Fruit fly (Drosophila melanogaster) S2 (cell line): ENCODE data around the gene CG7376.

Experiments
- CG8478 ChIP-seq: fragments of >200 bp; optimal IDR thresholded peaks from 2 replicates; lab custom pipeline; 2018
- CTCF ChIP-seq, 2 experiments: fragments of >200 bp; optimal IDR thresholded peaks; 2 replicates each; lab custom pipeline; 2018

The CG7376 gene

DNA sequence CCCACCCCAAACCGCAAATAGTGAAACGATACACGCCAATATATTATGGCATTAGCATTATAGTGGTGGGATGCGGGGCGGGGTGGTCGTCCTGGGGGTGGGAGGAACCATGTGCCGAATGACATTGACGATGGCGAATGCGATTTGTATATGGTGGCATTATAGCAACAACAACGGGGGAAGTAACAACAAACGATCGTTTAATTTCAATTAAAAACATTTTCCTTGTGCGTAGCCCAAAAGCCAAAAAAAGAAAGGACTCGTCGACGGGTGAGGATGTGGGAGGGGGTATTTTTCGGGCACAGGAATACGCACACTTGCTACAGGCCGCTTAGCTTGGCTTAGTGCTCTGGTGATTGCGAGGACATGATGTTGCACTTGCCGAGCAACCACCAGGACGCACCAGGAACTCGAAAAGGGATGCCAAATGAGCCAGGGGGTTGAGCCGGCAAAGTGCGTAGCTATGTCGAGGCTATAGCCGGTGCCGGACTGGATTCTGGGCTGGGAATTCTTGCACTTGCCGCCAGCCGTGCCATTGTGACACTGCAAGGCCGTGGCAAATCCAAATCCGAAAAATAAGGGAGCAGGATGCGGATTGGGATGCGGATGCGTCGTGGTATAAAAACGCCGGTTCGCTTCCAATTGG, 11.4 kb upstream of the CG7376 start, which contains the start of gene Prdm13:
TSS of gene Prdm13 (plus strand) at position 645 of the 646 bp plus-strand sequence.
- TF ChIP-seq CG8478 (lab: Kevin White, UChicago) (no peak), CTCF (optimal IDR thresholded peaks at IDR 0.05; lab: Kevin White, UChicago) (no peak)

- TF ChIP-seq CTCF (optimal IDR thresholded peaks at IDR 0.05; lab: Kevin White, UChicago) (no peak), CG8478 (lab: Kevin White, UChicago) (no peak)
Measured at dm6 chr3L:6181776-6182175, 7.7 kb downstream of the CG7376 start, which contains the start of gene CG10274. CG10274 (minus strand) TSS chr3L:6181829.

- no peak for TF ChIP-seq CG8478 (lab: Kevin White, UChicago)
- peak; percentile 30 to 53 for TF ChIP-seq CTCF (optimal IDR thresholded peaks at IDR 0.05; lab: Kevin White, UChicago)
Measured at dm6 chr3L:6184884-6185438, 10.9 kb downstream of the CG7376 start, which contains the start of the genes D19B and CG43293. D19B (minus strand) TSS chr3L:6184920. CG43293 (plus strand) TSS chr3L:6185189.

DNA sequence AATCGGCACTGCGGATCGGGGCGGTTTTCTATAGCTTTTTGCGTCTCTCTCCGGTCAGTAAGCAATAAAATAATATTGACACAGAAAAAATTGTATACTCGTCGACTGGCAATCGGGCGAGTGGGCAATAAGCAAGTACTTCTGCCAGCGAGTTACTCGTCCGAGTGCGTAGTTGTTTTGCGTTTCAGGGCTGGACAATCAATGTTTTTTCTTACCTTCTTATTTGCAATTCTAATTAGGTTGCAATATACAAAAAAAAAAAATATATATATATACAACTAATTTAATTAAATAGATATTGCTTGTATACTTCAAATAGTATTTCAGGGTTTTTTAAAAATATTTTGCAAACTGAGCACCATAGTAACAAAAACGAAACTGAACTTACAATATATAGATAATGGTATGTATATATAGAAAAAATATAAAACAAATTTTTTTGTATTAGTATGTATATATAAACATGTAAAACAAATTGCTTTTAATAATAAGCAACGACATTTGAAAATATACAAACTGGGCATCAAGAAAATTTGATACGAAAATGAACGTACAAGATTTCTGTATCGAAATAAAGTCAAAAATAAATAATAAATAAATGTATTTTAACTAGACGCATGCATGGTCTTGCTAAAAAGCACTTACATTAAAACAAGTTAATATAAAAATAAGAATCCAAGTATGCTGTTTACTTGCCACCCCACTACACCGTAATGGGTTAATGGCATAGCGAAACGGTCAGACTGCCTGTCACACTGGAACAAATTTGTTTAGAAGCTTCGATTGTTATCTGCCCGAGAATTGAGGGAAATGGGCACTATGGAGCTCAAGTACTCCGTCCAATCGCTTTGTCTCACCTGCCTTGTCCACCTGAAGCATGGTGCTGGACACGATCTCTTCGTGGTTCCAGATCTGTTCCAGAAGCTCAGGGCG, 15.2 kb downstream of the CG7376 start, which contains the start of the genes D19A and CG7386:
TSS of gene D19A (minus strand) at position 129 of the 933 bp plus-strand sequence.
TSS of gene CG7386 (plus strand) at position 751 of the 933 bp plus-strand sequence.
- TF ChIP-seq CG8478 (lab: Kevin White, UChicago) (no peak), CTCF (optimal IDR thresholded peaks at IDR 0.05; lab: Kevin White, UChicago) (no peak)

DNA sequence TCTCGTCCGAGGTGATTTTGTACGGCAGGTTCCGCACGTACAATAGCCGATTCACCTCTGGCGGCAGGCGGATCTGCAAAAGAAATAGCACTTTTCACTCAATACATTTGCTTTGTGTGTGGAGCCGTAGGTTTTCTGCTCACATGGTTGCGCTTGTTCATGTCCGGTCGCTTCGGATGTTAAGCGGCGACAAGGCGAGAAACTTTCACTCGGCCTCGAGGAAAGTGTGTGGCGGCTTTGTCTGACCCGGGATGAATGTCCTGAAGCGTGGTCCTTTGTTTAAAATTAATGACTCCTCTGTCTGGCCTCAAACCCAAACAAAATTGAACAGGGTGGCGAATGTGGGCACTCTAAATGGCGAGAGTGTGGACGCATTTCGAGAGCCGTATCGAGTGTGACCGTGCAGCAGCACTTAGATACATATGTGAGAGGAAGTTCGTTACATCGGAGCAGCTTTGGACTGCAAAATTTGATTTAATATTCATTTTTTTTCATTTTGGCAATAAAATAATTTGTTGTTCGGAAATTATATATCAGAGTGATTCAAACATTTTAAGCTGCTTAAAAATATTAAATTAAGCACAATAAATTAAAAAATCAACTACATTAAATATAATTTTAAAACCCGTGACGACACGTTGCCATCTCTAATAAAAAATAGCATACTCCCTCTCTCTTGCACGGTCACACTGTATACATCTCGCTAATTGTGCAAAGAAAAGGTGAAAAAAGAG, 18.9 kb downstream of the CG7376 start, which contains the start of the genes Sf3b6 and Tnpo:
TSS of gene Sf3b6 (minus strand) at position 358 of the 734 bp plus-strand sequence.
TSS of gene Tnpo (plus strand) at position 659 of the 734 bp plus-strand sequence.
- TF ChIP-seq CTCF (optimal IDR thresholded peaks at IDR 0.05; lab: Kevin White, UChicago): peak in 1 of 2 experiments; percentile 4
- no peak for TF ChIP-seq CG8478 (lab: Kevin White, UChicago)

DNA sequence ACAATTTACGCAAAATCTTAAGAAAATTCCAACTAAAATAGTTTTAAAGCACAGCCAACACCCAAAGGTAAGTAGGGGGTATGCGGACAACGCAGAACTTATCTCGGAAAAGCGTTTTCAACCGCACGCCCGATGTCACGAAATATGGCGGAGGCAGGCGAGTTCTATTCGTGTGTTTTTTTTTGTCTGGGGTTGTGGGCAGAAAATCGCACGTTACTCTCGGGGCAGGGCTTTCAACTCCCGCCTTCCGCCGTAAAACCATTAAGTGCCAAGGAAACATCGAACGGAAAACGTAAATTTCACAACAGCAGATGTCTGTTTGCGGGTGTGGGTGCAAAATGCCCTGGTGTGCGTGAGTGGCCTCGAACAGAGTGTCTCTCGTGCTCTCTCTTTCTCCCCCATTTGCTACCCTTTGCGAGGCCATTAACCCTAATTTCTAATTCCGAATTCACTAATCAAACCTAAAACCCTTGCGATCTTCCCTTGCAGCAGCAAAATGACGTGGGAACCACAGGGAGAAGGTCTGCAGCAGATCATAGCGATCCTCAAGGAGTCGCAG, 19.6 kb downstream of the CG7376 start:
- TF ChIP-seq CTCF (optimal IDR thresholded peaks at IDR 0.05; lab: Kevin White, UChicago) (no peak), CG8478 (lab: Kevin White, UChicago) (no peak)

- TF ChIP-seq CTCF (optimal IDR thresholded peaks at IDR 0.05; lab: Kevin White, UChicago): no peak
- no peak for TF ChIP-seq CG8478 (lab: Kevin White, UChicago)
Measured at dm6 chr3L:6200173-6200572, 26.1 kb downstream of the CG7376 start, which contains the start of gene CG8219. CG8219 (plus strand) TSS chr3L:6200473.

- TF ChIP-seq CG8478 (lab: Kevin White, UChicago) (no peak), CTCF (optimal IDR thresholded peaks at IDR 0.05; lab: Kevin White, UChicago) (no peak)
Measured at dm6 chr3L:6215976-6216786, 42.1 kb downstream of the CG7376 start.

- TF ChIP-seq CTCF (optimal IDR thresholded peaks at IDR 0.05; lab: Kevin White, UChicago): no peak
- no peak for TF ChIP-seq CG8478 (lab: Kevin White, UChicago)
Measured at dm6 chr3L:6216787-6217078, 42.7 kb downstream of the CG7376 start.

DNA sequence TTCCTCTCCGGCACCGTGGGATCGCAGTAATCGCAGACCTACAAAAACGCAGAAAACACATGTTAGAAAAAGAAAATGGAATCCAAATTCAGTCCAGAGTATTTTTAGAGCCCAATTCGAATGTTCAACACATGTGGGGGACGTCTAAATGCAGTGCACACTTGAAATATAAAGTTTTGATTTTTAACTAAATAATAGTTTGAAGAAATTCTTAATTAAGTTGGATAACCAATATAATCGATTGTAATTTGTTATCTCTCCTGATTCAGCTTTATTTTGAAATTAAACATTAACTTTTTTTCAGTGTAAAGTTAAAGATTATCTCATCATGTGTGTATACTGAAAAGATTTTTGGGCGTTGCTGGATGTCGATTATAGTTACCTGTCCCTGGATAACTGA, 43.2 kb downstream of the CG7376 start:
- TF ChIP-seq CG8478 (lab: Kevin White, UChicago) (no peak), CTCF (optimal IDR thresholded peaks at IDR 0.05; lab: Kevin White, UChicago) (no peak)

DNA sequence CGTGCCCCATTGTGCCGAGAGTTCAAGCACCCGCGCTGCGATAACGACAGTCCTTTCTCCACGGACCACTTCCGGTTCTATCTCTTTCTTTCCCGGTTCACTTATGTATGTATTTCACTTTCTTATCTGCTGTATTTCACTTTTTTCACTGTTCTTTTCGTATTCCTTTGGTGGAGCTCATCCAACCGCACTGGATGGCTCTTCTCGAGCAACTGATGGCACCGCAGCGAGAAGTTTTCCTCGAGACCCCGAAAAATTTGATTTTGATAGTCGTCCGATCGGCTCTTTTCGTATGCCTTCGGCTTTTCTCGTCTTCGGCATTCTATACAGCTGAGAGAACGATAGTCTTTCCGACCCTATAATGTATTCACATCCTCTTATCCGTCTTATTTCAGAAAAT, 43.8 kb downstream of the CG7376 start, which contains the start of gene LanA:
TSS of gene LanA (minus strand) at position 217 of the 400 bp plus-strand sequence.
- TF ChIP-seq CTCF (optimal IDR thresholded peaks at IDR 0.05; lab: Kevin White, UChicago) (peak in 1 of 2 experiments; percentile 11), CG8478 (lab: Kevin White, UChicago) (no peak)

- TF ChIP-seq CG8478 (lab: Kevin White, UChicago) (no peak), CTCF (optimal IDR thresholded peaks at IDR 0.05; lab: Kevin White, UChicago) (no peak)
Measured at dm6 chr3L:6218517-6219155, 44.6 kb downstream of the CG7376 start.
